Worm (Caenorhabditis elegans) whole organism, L3 larva: Measurements from ENCODE around the gene efl-1.

Experiments used
- R02D3.7 ChIP-seq: fragments of 150-350 bp; optimal IDR thresholded peaks from 2 replicates; lab custom pipeline; 2014; ENCODE audit warnings: missing biosample characterization, missing genetic modification characterization
- ZK546.5 ChIP-seq: sonication (generic microtip); optimal IDR thresholded peaks from 2 replicates; lab custom pipeline; 2017; ENCODE audit warnings: missing biosample characterization, missing genetic modification characterization
- aly-2 ChIP-seq: fragments of 150-350 bp; optimal IDR thresholded peaks from 2 replicates; lab custom pipeline; 2014; ENCODE audit warnings: missing biosample characterization, missing genetic modification characterization
- ama-1 ChIP-seq: fragments of 150-350 bp; optimal IDR thresholded peaks from 2 replicates; lab custom pipeline; 2018
- ceh-16 ChIP-seq: sonication (generic microtip); optimal IDR thresholded peaks from 2 replicates; lab custom pipeline; 2017; ENCODE audit warnings: missing biosample characterization, missing genetic modification characterization
- ceh-28 ChIP-seq: fragments of 150-350 bp; optimal IDR thresholded peaks from 2 replicates; lab custom pipeline; 2014; ENCODE audit warnings: missing biosample characterization, missing genetic modification reagents, missing genetic modification characterization
- ceh-82 ChIP-seq: fragments of 150-350 bp; optimal IDR thresholded peaks from 2 replicates; lab custom pipeline; 2014; ENCODE audit warnings: missing biosample characterization, missing genetic modification characterization
- ceh-9 ChIP-seq: sonication (generic microtip); optimal IDR thresholded peaks from 2 replicates; lab custom pipeline; 2018; ENCODE audit warnings: missing biosample characterization, missing genetic modification characterization
- daf-12 ChIP-seq: fragments of 150-350 bp; optimal IDR thresholded peaks from 2 replicates; lab custom pipeline; 2014; ENCODE audit warnings: missing biosample characterization, missing genetic modification reagents, missing genetic modification characterization
- egl-27 ChIP-seq: sonication (generic microtip); optimal IDR thresholded peaks from 4 replicates; lab custom pipeline; 2017; ENCODE audit warnings: missing biosample characterization, missing genetic modification reagents, missing genetic modification characterization
- egl-5 ChIP-seq: fragments of 150-350 bp; optimal IDR thresholded peaks from 2 replicates; lab custom pipeline; 2017; ENCODE audit warnings: missing biosample characterization, missing genetic modification reagents, missing genetic modification characterization, inconsistent platforms
- elt-1 ChIP-seq: fragments of 150-350 bp; optimal IDR thresholded peaks from 2 replicates; lab custom pipeline; 2014; ENCODE audit warnings: missing biosample characterization, missing genetic modification characterization
- elt-2 ChIP-seq: sonication (generic microtip); optimal IDR thresholded peaks from 2 replicates; lab custom pipeline; 2016; ENCODE audit warnings: missing genetic modification reagents, mild to moderate bottlenecking, missing genetic modification characterization, missing compliant biosample characterization
- elt-3 ChIP-seq, 3 experiments: fragments of 150-350 bp in 1 of 3; sonication (generic microtip) in 2 of 3; optimal IDR thresholded peaks; 2 replicates in 2 of 3; 4 replicates in 1 of 3; lab custom pipeline; 2014 to 2017; ENCODE audit warnings: missing biosample characterization in 3 of 3, missing genetic modification characterization in 3 of 3
- eor-1 ChIP-seq, 2 experiments: fragments of 150-350 bp; optimal IDR thresholded peaks; 2 replicates each; lab custom pipeline; 2014 to 2018; ENCODE audit warnings: missing biosample characterization in 2 of 2, missing genetic modification characterization in 2 of 2
- fkh-10 ChIP-seq: sonication (generic microtip); optimal IDR thresholded peaks from 2 replicates; lab custom pipeline; 2017; ENCODE audit warnings: missing biosample characterization, missing genetic modification reagents, missing genetic modification characterization
- fkh-2 ChIP-seq: fragments of 150-350 bp; optimal IDR thresholded peaks from 2 replicates; lab custom pipeline; 2014; ENCODE audit warnings: missing biosample characterization, missing genetic modification reagents, missing genetic modification characterization
- fos-1 ChIP-seq: fragments of 150-350 bp; optimal IDR thresholded peaks from 2 replicates; lab custom pipeline; 2014; ENCODE audit warnings: missing biosample characterization, missing genetic modification characterization
- hmg-11 ChIP-seq: sonication (generic microtip); optimal IDR thresholded peaks from 2 replicates; lab custom pipeline; 2016; ENCODE audit warnings: missing genetic modification characterization, missing compliant biosample characterization
- jun-1 ChIP-seq: fragments of 150-350 bp; optimal IDR thresholded peaks from 2 replicates; lab custom pipeline; 2014; ENCODE audit warnings: missing biosample characterization, missing genetic modification reagents, missing genetic modification characterization
- lin-15B ChIP-seq: fragments of 150-350 bp; optimal IDR thresholded peaks from 2 replicates; lab custom pipeline; 2014; ENCODE audit warnings: missing biosample characterization, missing genetic modification characterization
- lin-39 ChIP-seq: fragments of 150-350 bp; optimal IDR thresholded peaks from 2 replicates; lab custom pipeline; 2018; ENCODE audit warnings: missing biosample characterization, missing genetic modification reagents, missing genetic modification characterization
- lsy-12 ChIP-seq: sonication (generic microtip); optimal IDR thresholded peaks from 2 replicates; lab custom pipeline; 2016; ENCODE audit warnings: mild to moderate bottlenecking, missing genetic modification characterization, missing compliant biosample characterization
- mdl-1 ChIP-seq: fragments of 150-350 bp; optimal IDR thresholded peaks from 2 replicates; lab custom pipeline; 2014; ENCODE audit warnings: missing biosample characterization, missing genetic modification characterization
- mml-1 ChIP-seq: fragments of 150-350 bp; sonication (generic microtip); optimal IDR thresholded peaks from 3 replicates; lab custom pipeline; 2014; ENCODE audit warnings: missing biosample characterization, missing genetic modification characterization
- nfya-1 ChIP-seq: sonication (generic microtip); optimal IDR thresholded peaks from 2 replicates; lab custom pipeline; 2017; ENCODE audit warnings: missing genetic modification characterization, mild to moderate bottlenecking, missing compliant biosample characterization, antibody characterized with exemption, moderate library complexity; ENCODE audit not compliant: insufficient read depth
- nhr-11 ChIP-seq: fragments of 150-350 bp; optimal IDR thresholded peaks from 2 replicates; lab custom pipeline; 2014; ENCODE audit warnings: missing biosample characterization, missing genetic modification characterization
- nhr-12 ChIP-seq: fragments of 150-350 bp; optimal IDR thresholded peaks from 2 replicates; lab custom pipeline; 2014; ENCODE audit warnings: missing biosample characterization, missing genetic modification characterization
- nhr-23 ChIP-seq: fragments of 150-350 bp; optimal IDR thresholded peaks from 2 replicates; lab custom pipeline; 2014; ENCODE audit warnings: missing biosample characterization, missing genetic modification reagents, missing genetic modification characterization
- nhr-237 ChIP-seq: fragments of 150-350 bp; optimal IDR thresholded peaks from 2 replicates; lab custom pipeline; 2014; ENCODE audit warnings: missing biosample characterization, missing genetic modification characterization
- nhr-25 ChIP-seq: sonication (generic microtip); optimal IDR thresholded peaks from 2 replicates; lab custom pipeline; 2017; ENCODE audit warnings: missing biosample characterization, missing genetic modification characterization
- nhr-28 ChIP-seq: fragments of 150-350 bp; optimal IDR thresholded peaks from 2 replicates; lab custom pipeline; 2014; ENCODE audit warnings: missing biosample characterization, missing genetic modification characterization
- nhr-43 ChIP-seq: sonication (generic microtip); optimal IDR thresholded peaks from 2 replicates; lab custom pipeline; 2016; ENCODE audit warnings: mild to moderate bottlenecking, missing genetic modification characterization, missing compliant biosample characterization; ENCODE audit not compliant: poor library complexity, severe bottlenecking
- nhr-67 ChIP-seq: fragments of 150-350 bp; optimal IDR thresholded peaks from 2 replicates; lab custom pipeline; 2014; ENCODE audit warnings: missing biosample characterization, missing genetic modification characterization
- nhr-76 ChIP-seq: fragments of 150-350 bp; sonication (generic microtip); optimal IDR thresholded peaks from 5 replicates; lab custom pipeline; 2014; ENCODE audit warnings: missing biosample characterization, missing genetic modification characterization
- nhr-77 ChIP-seq: fragments of 150-350 bp; optimal IDR thresholded peaks from 2 replicates; lab custom pipeline; 2014; ENCODE audit warnings: missing biosample characterization, missing genetic modification characterization
- pha-4 ChIP-seq: fragments of 150-350 bp; optimal IDR thresholded peaks from 2 replicates; lab custom pipeline; 2014; ENCODE audit warnings: missing biosample characterization, missing genetic modification reagents, missing genetic modification characterization
- pqm-1 ChIP-seq: fragments of 150-350 bp; optimal IDR thresholded peaks from 2 replicates; lab custom pipeline; 2017; ENCODE audit warnings: missing biosample characterization, missing genetic modification characterization, inconsistent platforms
- sea-2 ChIP-seq: fragments of 150-350 bp; sonication (generic microtip); optimal IDR thresholded peaks from 4 replicates; lab custom pipeline; 2014; ENCODE audit warnings: missing biosample characterization, missing genetic modification reagents, missing genetic modification characterization
- skn-1 ChIP-seq: fragments of 150-350 bp; optimal IDR thresholded peaks from 2 replicates; lab custom pipeline; 2014; ENCODE audit warnings: missing biosample characterization, missing genetic modification characterization
- snpc-4 ChIP-seq: fragments of 150-350 bp; optimal IDR thresholded peaks from 2 replicates; lab custom pipeline; 2014; ENCODE audit warnings: missing biosample characterization, missing genetic modification characterization
- tbx-2 ChIP-seq: sonication (generic microtip); optimal IDR thresholded peaks from 2 replicates; lab custom pipeline; 2016; ENCODE audit warnings: mild to moderate bottlenecking, missing genetic modification characterization, missing compliant biosample characterization
- unc-39 ChIP-seq: sonication (generic microtip); optimal IDR thresholded peaks from 4 replicates; lab custom pipeline; 2017; ENCODE audit warnings: missing biosample characterization, missing genetic modification characterization
- unc-62 ChIP-seq: fragments of 150-350 bp; sonication (generic microtip); optimal IDR thresholded peaks from 4 replicates; lab custom pipeline; 2014; ENCODE audit warnings: missing biosample characterization, missing genetic modification reagents, missing genetic modification characterization
- zag-1 ChIP-seq: fragments of 150-350 bp; optimal IDR thresholded peaks from 2 replicates; lab custom pipeline; 2014; ENCODE audit warnings: missing biosample characterization, missing genetic modification characterization
- ztf-11 ChIP-seq: fragments of 150-350 bp; optimal IDR thresholded peaks from 2 replicates; lab custom pipeline; 2014; ENCODE audit warnings: missing biosample characterization, missing genetic modification characterization
- ztf-4 ChIP-seq: fragments of 150-350 bp; optimal IDR thresholded peaks from 2 replicates; lab custom pipeline; 2014; ENCODE audit warnings: missing biosample characterization, missing genetic modification characterization

efl-1 gene

ce11 chrV:16965655-16966054 is at the start of gene efl-1:
Gene efl-1 (minus strand): TSS chrV:16965675.
- TF ChIP-seq eor-1 (tag; optimal IDR thresholded peaks at IDR 0.05; lab: Kevin White, UChicago): no peak
- TF ChIP-seq ceh-16 (tag; lab: Kevin White, UChicago): no peak
- no peak for TF ChIP-seq nhr-76 (tag; lab: Kevin White, UChicago)
- peak; percentile 94 for TF ChIP-seq nhr-23
- peak; percentile 67 for TF ChIP-seq jun-1 (tag; lab: Kevin White, UChicago)
- TF ChIP-seq fkh-2 (tag; lab: Kevin White, UChicago): no peak
- TF ChIP-seq pqm-1 (tag; lab: Kevin White, UChicago): peak; percentile 78
- TF ChIP-seq nhr-25 (tag; lab: Kevin White, UChicago): peak; percentile 87
- TF ChIP-seq nhr-77 (tag; lab: Kevin White, UChicago): peak; percentile 36
- TF ChIP-seq hmg-11 (tag; lab: Kevin White, UChicago): peak; percentile 50
- peak; percentile 92 for TF ChIP-seq nfya-1 (tag; lab: Kevin White, UChicago)
- no peak for TF ChIP-seq elt-3 (tag; optimal IDR thresholded peaks at IDR 0.05; lab: Kevin White, UChicago)
- no peak for TF ChIP-seq ztf-4 (tag; lab: Kevin White, UChicago)
- TF ChIP-seq daf-12 (tag; lab: Kevin White, UChicago): no peak
- peak; percentile 64 for TF ChIP-seq tbx-2
- peak; percentile 93 for TF ChIP-seq snpc-4 (tag; lab: Kevin White, UChicago)
- TF ChIP-seq lin-15B (tag; lab: Kevin White, UChicago): peak; percentile 94
- peak; percentile 93 for TF ChIP-seq skn-1 (tag; lab: Kevin White, UChicago)
- TF ChIP-seq lin-39 (tag; lab: Kevin White, UChicago): peak; percentile 92
- TF ChIP-seq elt-2 (tag; lab: Kevin White, UChicago): peak; percentile 64
- peak; percentile 83 for TF ChIP-seq fkh-10 (GFP tag; lab: Kevin White, UChicago)
- TF ChIP-seq ceh-9 (tag; lab: Kevin White, UChicago): no peak
- no peak for TF ChIP-seq nhr-43 (tag; lab: Kevin White, UChicago)
- no peak for TF ChIP-seq mml-1 (tag; lab: Kevin White, UChicago)
- TF ChIP-seq ztf-11 (tag; lab: Kevin White, UChicago): no peak
- TF ChIP-seq unc-62 (GFP tag; lab: Kevin White, UChicago): peak; percentile 35
- TF ChIP-seq nhr-11: no peak
- TF ChIP-seq mdl-1 (tag; lab: Kevin White, UChicago): no peak
- no peak for TF ChIP-seq ZK546.5 (tag; lab: Kevin White, UChicago)
- TF ChIP-seq ama-1: peak; percentile 63
- no peak for TF ChIP-seq egl-27 (tag; lab: Kevin White, UChicago)
- peak; percentile 97 for TF ChIP-seq egl-5 (tag; lab: Kevin White, UChicago)
- TF ChIP-seq nhr-12 (tag; lab: Kevin White, UChicago): no peak
- no peak for TF ChIP-seq elt-1 (tag; lab: Kevin White, UChicago)
- TF ChIP-seq pha-4 (tag; lab: Kevin White, UChicago): peak; percentile 93
- TF ChIP-seq ceh-82 (tag; lab: Kevin White, UChicago): peak; percentile 85
- no peak for TF ChIP-seq unc-39 (tag; lab: Kevin White, UChicago)
- TF ChIP-seq nhr-237 (tag; lab: Kevin White, UChicago): no peak
- TF ChIP-seq zag-1: no peak
- TF ChIP-seq lsy-12 (tag; lab: Kevin White, UChicago): peak; percentile 47
- TF ChIP-seq sea-2 (GFP tag; lab: Kevin White, UChicago): no peak
- no peak for TF ChIP-seq nhr-67 (tag; lab: Kevin White, UChicago)
- no peak for TF ChIP-seq nhr-28
- peak; percentile 81 for TF ChIP-seq R02D3.7 (tag; lab: Kevin White, UChicago)
- TF ChIP-seq aly-2 (tag; lab: Kevin White, UChicago): no peak
- peak; percentile 82 for TF ChIP-seq ceh-28 (tag; lab: Kevin White, UChicago)
- peak; percentile 7 for TF ChIP-seq fos-1 (tag; lab: Kevin White, UChicago)
